Worm (Caenorhabditis elegans) whole organism, mixed stage, embryonic: Measurements from ENCODE around the gene cdc-48.1.

ENCODE experiments used
- M03D4.4 ChIP-seq: sonication (generic microtip); optimal IDR thresholded peaks from 2 replicates; lab custom pipeline; 2017; ENCODE audit warnings: mild to moderate bottlenecking, missing genetic modification characterization, missing compliant biosample characterization
- bed-3 ChIP-seq: fragments of 200-800 bp; sonication (Bioruptor generic); optimal IDR thresholded peaks from 3 replicates; lab custom pipeline; 2018; ENCODE audit warnings: mild to moderate bottlenecking, missing genetic modification characterization, moderate library complexity, missing compliant biosample characterization
- blmp-1 ChIP-seq: fragments of 150-350 bp; optimal IDR thresholded peaks from 2 replicates; lab custom pipeline; 2014; ENCODE audit warnings: missing biosample characterization, missing genetic modification characterization
- ceh-39 ChIP-seq: fragments of 150-350 bp; optimal IDR thresholded peaks from 2 replicates; lab custom pipeline; 2014; ENCODE audit warnings: missing biosample characterization, missing genetic modification characterization
- ceh-83 ChIP-seq: fragments of 200-800 bp; sonication (Bioruptor generic); optimal IDR thresholded peaks from 2 replicates; lab custom pipeline; 2018; ENCODE audit warnings: mild to moderate bottlenecking, missing genetic modification characterization, missing compliant biosample characterization
- ces-1 ChIP-seq: fragments of 150-350 bp; optimal IDR thresholded peaks from 2 replicates; lab custom pipeline; 2014; ENCODE audit warnings: missing biosample characterization, missing genetic modification reagents, missing genetic modification characterization
- cnd-1 ChIP-seq: fragments of 200-800 bp; sonication (Bioruptor generic); optimal IDR thresholded peaks from 2 replicates; lab custom pipeline; 2018; ENCODE audit warnings: mild to moderate bottlenecking, missing genetic modification characterization, missing compliant biosample characterization
- drap-1 ChIP-seq: fragments of 200-800 bp; sonication (Bioruptor generic); optimal IDR thresholded peaks from 3 replicates; lab custom pipeline; 2018; ENCODE audit warnings: mild to moderate bottlenecking, missing genetic modification characterization, missing compliant biosample characterization
- elt-1 ChIP-seq: sonication (generic microtip); optimal IDR thresholded peaks from 2 replicates; lab custom pipeline; 2017; ENCODE audit warnings: missing genetic modification characterization, mild to moderate bottlenecking, missing compliant biosample characterization, antibody characterized with exemption, moderate library complexity, borderline replicate concordance; ENCODE audit not compliant: insufficient read depth
- hlh-1 ChIP-seq: fragments of 150-350 bp; optimal IDR thresholded peaks from 2 replicates; lab custom pipeline; 2014; ENCODE audit warnings: missing biosample characterization, missing genetic modification reagents, missing genetic modification characterization
- lin-13 ChIP-seq: fragments of 150-350 bp; optimal IDR thresholded peaks from 2 replicates; lab custom pipeline; 2014; ENCODE audit warnings: missing biosample characterization, missing genetic modification characterization
- lin-32 ChIP-seq: fragments of 200-800 bp; sonication (Bioruptor generic); optimal IDR thresholded peaks from 2 replicates; lab custom pipeline; 2018; ENCODE audit warnings: mild to moderate bottlenecking, missing genetic modification characterization, missing compliant biosample characterization
- lsy-2 ChIP-seq: fragments of 150-350 bp; optimal IDR thresholded peaks from 2 replicates; lab custom pipeline; 2014; ENCODE audit warnings: missing biosample characterization, missing genetic modification characterization
- mep-1 ChIP-seq: fragments of 150-350 bp; optimal IDR thresholded peaks from 2 replicates; lab custom pipeline; 2017; ENCODE audit warnings: missing biosample characterization, missing genetic modification reagents, missing genetic modification characterization, inconsistent platforms
- mls-2 ChIP-seq: sonication (generic microtip); optimal IDR thresholded peaks from 2 replicates; lab custom pipeline; 2016; ENCODE audit warnings: mild to moderate bottlenecking, missing genetic modification characterization, moderate library complexity, missing compliant biosample characterization
- nhr-12 ChIP-seq: fragments of 150-350 bp; optimal IDR thresholded peaks from 2 replicates; lab custom pipeline; 2014; ENCODE audit warnings: missing biosample characterization, missing genetic modification characterization
- nhr-237 ChIP-seq: fragments of 150-350 bp; optimal IDR thresholded peaks from 2 replicates; lab custom pipeline; 2014; ENCODE audit warnings: missing biosample characterization, missing genetic modification characterization
- nhr-28 ChIP-seq: fragments of 150-350 bp; optimal IDR thresholded peaks from 2 replicates; lab custom pipeline; 2014; ENCODE audit warnings: missing biosample characterization, missing genetic modification characterization
- nhr-76 ChIP-seq: sonication (generic microtip); optimal IDR thresholded peaks from 2 replicates; lab custom pipeline; 2017; ENCODE audit warnings: missing biosample characterization, missing genetic modification characterization
- pha-4 ChIP-seq: fragments of 150-350 bp; optimal IDR thresholded peaks from 2 replicates; lab custom pipeline; 2018; ENCODE audit warnings: missing biosample characterization, missing genetic modification reagents, missing genetic modification characterization
- sem-2 ChIP-seq: fragments of 200-800 bp; sonication (Bioruptor generic); optimal IDR thresholded peaks from 2 replicates; lab custom pipeline; 2018; ENCODE audit warnings: mild to moderate bottlenecking, missing genetic modification characterization, missing compliant biosample characterization
- snpc-4 ChIP-seq: fragments of 150-350 bp; optimal IDR thresholded peaks from 2 replicates; lab custom pipeline; 2014; ENCODE audit warnings: missing biosample characterization, missing genetic modification characterization
- sptf-1 ChIP-seq: sonication (generic microtip); optimal IDR thresholded peaks from 2 replicates; lab custom pipeline; 2017; ENCODE audit warnings: mild to moderate bottlenecking, missing genetic modification characterization, moderate library complexity, missing compliant biosample characterization
- tbx-8 ChIP-seq: fragments of 200-800 bp; sonication (Bioruptor generic); optimal IDR thresholded peaks from 2 replicates; lab custom pipeline; 2018; ENCODE audit warnings: mild to moderate bottlenecking, missing genetic modification characterization, moderate library complexity, missing compliant biosample characterization
- unc-120 ChIP-seq: sonication (generic microtip); optimal IDR thresholded peaks from 2 replicates; lab custom pipeline; 2017; ENCODE audit warnings: missing genetic modification characterization, missing compliant biosample characterization; ENCODE audit not compliant: poor library complexity, severe bottlenecking
- unc-39 ChIP-seq: fragments of 150-350 bp; optimal IDR thresholded peaks from 2 replicates; lab custom pipeline; 2014; ENCODE audit warnings: missing biosample characterization, missing genetic modification characterization
- unc-62 ChIP-seq: fragments of 150-350 bp; optimal IDR thresholded peaks from 2 replicates; lab custom pipeline; 2014; ENCODE audit warnings: missing biosample characterization, missing genetic modification reagents, missing genetic modification characterization
- zip-8 ChIP-seq: fragments of 150-350 bp; optimal IDR thresholded peaks from 2 replicates; lab custom pipeline; 2014; ENCODE audit warnings: missing biosample characterization, missing genetic modification characterization
- ztf-11 ChIP-seq: fragments of 150-350 bp; optimal IDR thresholded peaks from 2 replicates; lab custom pipeline; 2014; ENCODE audit warnings: missing biosample characterization, missing genetic modification characterization

The cdc-48.1 gene

ce11 chrII:10543457-10544137 lies 19.6 kb downstream of the cdc-48.1 start:
- no peak for TF ChIP-seq zip-8 (tag; lab: Kevin White, UChicago)
- no peak for TF ChIP-seq cnd-1 (tag; lab: Kevin White, UChicago)
- TF ChIP-seq nhr-237 (tag; lab: Kevin White, UChicago), result no peak
- no peak for TF ChIP-seq ceh-39
- no peak for TF ChIP-seq sptf-1 (tag; lab: Kevin White, UChicago)
- no peak for TF ChIP-seq hlh-1 (tag; lab: Kevin White, UChicago)
- no peak for TF ChIP-seq nhr-28 (tag; lab: Kevin White, UChicago)
- no peak for TF ChIP-seq tbx-8
- TF ChIP-seq bed-3, result no peak
- no peak for TF ChIP-seq unc-120 (tag; lab: Kevin White, UChicago)
- TF ChIP-seq elt-1 (tag; lab: Kevin White, UChicago), result no peak

- TF ChIP-seq zip-8 (tag; lab: Kevin White, UChicago) (no peak), cnd-1 (tag; lab: Kevin White, UChicago) (peak; percentile 29)
- TF ChIP-seq, all 35 proteins: peak for 1
Observed at ce11 chrII:10542654-10543456, 20.4 kb downstream of the cdc-48.1 start.

- TF ChIP-seq unc-39 (tag; lab: Kevin White, UChicago), result no peak
- TF ChIP-seq nhr-237 (tag; lab: Kevin White, UChicago), result peak; percentile 52
- peak; percentile 57 for TF ChIP-seq ceh-39
- TF ChIP-seq lsy-2 (tag; lab: Kevin White, UChicago), result peak; percentile 55
- TF ChIP-seq mls-2, result no peak
- peak; percentile 45 for TF ChIP-seq M03D4.4 (tag; lab: Kevin White, UChicago)
- no peak for TF ChIP-seq cnd-1 (tag; lab: Kevin White, UChicago)
- TF ChIP-seq ztf-11 (tag; lab: Kevin White, UChicago), result peak; percentile 16
- TF ChIP-seq bed-3, result peak; percentile 27
- peak; percentile 5 for TF ChIP-seq pha-4 (tag; lab: Kevin White, UChicago)
- TF ChIP-seq sptf-1 (tag; lab: Kevin White, UChicago), result peak; percentile 77
- TF ChIP-seq ceh-83, result peak; percentile 43
- TF ChIP-seq sem-2 (GFP tag; lab: Kevin White, UChicago), result peak; percentile 14
- TF ChIP-seq ces-1 (GFP tag; lab: Kevin White, UChicago), result peak; percentile 46
- no peak for TF ChIP-seq nhr-12 (tag; lab: Kevin White, UChicago)
- no peak for TF ChIP-seq drap-1 (GFP tag; lab: Kevin White, UChicago)
- peak; percentile 21 for TF ChIP-seq mep-1 (tag; lab: Kevin White, UChicago)
- TF ChIP-seq unc-62 (GFP tag; lab: Kevin White, UChicago), result peak; percentile 41
Observed at ce11 chrII:10541923-10542486, 21.2 kb downstream of the cdc-48.1 start, which contains the start of gene pro-1. Gene pro-1, minus strand, starts transcription at chrII:10541996.

ce11 chrII:10539232-10539631 lies 24.0 kb downstream of the cdc-48.1 start, which contains the start of gene R166.3:
Gene R166.3, minus strand, starts transcription at chrII:10539332.
- no peak for TF ChIP-seq nhr-237 (tag; lab: Kevin White, UChicago)
- TF ChIP-seq drap-1 (GFP tag; lab: Kevin White, UChicago), result no peak
- TF ChIP-seq bed-3, result no peak
- no peak for TF ChIP-seq blmp-1 (tag; lab: Kevin White, UChicago)
- no peak for TF ChIP-seq sem-2 (GFP tag; lab: Kevin White, UChicago)

- TF ChIP-seq snpc-4 (no peak), mls-2 (no peak), nhr-12 (tag; lab: Kevin White, UChicago) (no peak), sptf-1 (tag; lab: Kevin White, UChicago) (no peak), unc-120 (tag; lab: Kevin White, UChicago) (no peak), lin-13 (tag; lab: Kevin White, UChicago) (no peak), ceh-83 (no peak), nhr-76 (tag; lab: Kevin White, UChicago) (no peak), blmp-1 (tag; lab: Kevin White, UChicago) (no peak), ztf-11 (tag; lab: Kevin White, UChicago) (no peak), drap-1 (GFP tag; lab: Kevin White, UChicago) (no peak), cnd-1 (tag; lab: Kevin White, UChicago) (no peak), lin-32 (GFP tag; lab: Kevin White, UChicago) (no peak), elt-1 (tag; lab: Kevin White, UChicago) (no peak)
Observed at ce11 chrII:10537988-10538387, 25.2 kb downstream of the cdc-48.1 start.
